Fruit fly (Drosophila melanogaster): ENCODE measurements around the gene Arglu1.

Arglu1 gene

dm6 chr2L:9921401-9921800 lies 16.5 kb downstream of the Arglu1 start, which contains the start of gene CG4592 (continued):
- no peak for TF ChIP-seq Atf3 (GFP tag; optimal IDR thresholded peaks at IDR 0.05)
- TF ChIP-seq vfl (GFP tag; optimal IDR thresholded peaks at IDR 0.05) = peak; percentile 60
- peak; percentile 26 for TF ChIP-seq CG18011 (GFP tag; optimal IDR thresholded peaks at IDR 0.05)
- TF ChIP-seq CG9727 (GFP tag; optimal IDR thresholded peaks at IDR 0.05) = peak; percentile 64
- TF ChIP-seq CG1233 (GFP tag; optimal IDR thresholded peaks at IDR 0.05) = peak; percentile 58
- TF ChIP-seq schlank (tag; optimal IDR thresholded peaks at IDR 0.05) = peak; percentile 39
- TF ChIP-seq gfzf (GFP tag; optimal IDR thresholded peaks at IDR 0.05) = no peak
- peak; percentile 45 for TF ChIP-seq CG2875 (GFP tag; optimal IDR thresholded peaks at IDR 0.05)
- peak; percentile 14 for TF ChIP-seq cwo (GFP tag; optimal IDR thresholded peaks at IDR 0.05)
- TF ChIP-seq CG12744 (GFP tag; optimal IDR thresholded peaks at IDR 0.05) = peak; percentile 22
- TF ChIP-seq Hr39 (optimal IDR thresholded peaks at IDR 0.05) = no peak
- TF ChIP-seq Atf6 (GFP tag; IDR thresholded peaks at IDR 0.05) = peak; percentile 72
- TF ChIP-seq CG6813 (GFP tag; optimal IDR thresholded peaks at IDR 0.05) = peak; percentile 17
- TF ChIP-seq chn (GFP tag; optimal IDR thresholded peaks at IDR 0.05) = peak; percentile 42
- no peak for TF ChIP-seq CG2202 (tag; optimal IDR thresholded peaks at IDR 0.05)
- TF ChIP-seq sr (GFP tag; IDR thresholded peaks at IDR 0.05) = no peak
- peak; percentile 25 for TF ChIP-seq NC2β (GFP tag; optimal IDR thresholded peaks at IDR 0.05)
- TF ChIP-seq Doc2 (GFP tag; IDR thresholded peaks at IDR 0.05) = no peak
- no peak for TF ChIP-seq CG1529 (GFP tag; optimal IDR thresholded peaks at IDR 0.05)
- TF ChIP-seq ara (GFP tag; IDR thresholded peaks at IDR 0.05) = peak; percentile 53; the same call in 1 of the 2 replicates
- TF ChIP-seq mam (GFP tag; optimal IDR thresholded peaks at IDR 0.05) = peak; percentile 33
- TF ChIP-seq sd (tag; optimal IDR thresholded peaks at IDR 0.05) = no peak
- TF ChIP-seq phol (tag; optimal IDR thresholded peaks at IDR 0.05) = peak; percentile 71
- TF ChIP-seq CG16863 (GFP tag; optimal IDR thresholded peaks at IDR 0.05) = peak; percentile 39
- no peak for TF ChIP-seq Mes4 (GFP tag; optimal IDR thresholded peaks at IDR 0.05)
- peak; percentile 52 for TF ChIP-seq CG14710 (tag; optimal IDR thresholded peaks at IDR 0.05)
- TF ChIP-seq Oli (tag; optimal IDR thresholded peaks at IDR 0.05) = peak; percentile 33
- TF ChIP-seq so (GFP tag; IDR thresholded peaks at IDR 0.05) = 0 out of 3 replicates have a peak, but pooled peaks have one; percentile 21
- TF ChIP-seq nmo (GFP tag; optimal IDR thresholded peaks at IDR 0.05) = peak; percentile 56
- TF ChIP-seq CG13424 (tag; optimal IDR thresholded peaks at IDR 0.05) = no peak
- TF ChIP-seq chm (GFP tag; IDR thresholded peaks at IDR 0.05) = peak; percentile 90
- no peak for TF ChIP-seq CG1647 (GFP tag; optimal IDR thresholded peaks at IDR 0.05)
- peak; percentile 78 for TF ChIP-seq CG2712 (tag; optimal IDR thresholded peaks at IDR 0.05)
- TF ChIP-seq gro (GFP tag; optimal IDR thresholded peaks at IDR 0.05) = peak; percentile 67
- TF ChIP-seq Dp (GFP tag; optimal IDR thresholded peaks at IDR 0.05) = peak; percentile 18
- TF ChIP-seq tin (GFP tag; optimal IDR thresholded peaks at IDR 0.05) = peak; percentile 57
- TF ChIP-seq Mrtf (GFP tag; IDR thresholded peaks at IDR 0.05) = peak; percentile 31; the same call in 2 of the 3 replicates
- TF ChIP-seq fu2 (GFP tag; optimal IDR thresholded peaks at IDR 0.05) = no peak
- no peak for TF ChIP-seq wor (GFP tag; IDR thresholded peaks at IDR 0.05)
- TF ChIP-seq CG33557 (GFP tag; optimal IDR thresholded peaks at IDR 0.05) = no peak
- TF ChIP-seq CG7556 (GFP tag; optimal IDR thresholded peaks at IDR 0.05) = no peak
- TF ChIP-seq CG11695 (GFP tag; IDR thresholded peaks at IDR 0.05) = peak; percentile 39; the same call in 1 of the 3 replicates
- TF ChIP-seq CG18619 (GFP tag; optimal IDR thresholded peaks at IDR 0.05) = peak; percentile 10
- TF ChIP-seq Camta (GFP tag; optimal IDR thresholded peaks at IDR 0.05) = peak; percentile 37
- TF ChIP-seq prd (optimal IDR thresholded peaks at IDR 0.05) = no peak
- peak; percentile 53; the same call in 2 of the 3 replicates for TF ChIP-seq prd (GFP tag; IDR thresholded peaks at IDR 0.05)
- TF ChIP-seq bigmax (GFP tag; optimal IDR thresholded peaks at IDR 0.05) = peak; percentile 60
- TF ChIP-seq Asciz (GFP tag; optimal IDR thresholded peaks at IDR 0.05) = peak; percentile 53
- 0 out of 2 replicates have a peak, but pooled peaks have one; percentile 22 for TF ChIP-seq CG32772 (GFP tag; IDR thresholded peaks at IDR 0.05)
- TF ChIP-seq CG9437 (GFP tag; optimal IDR thresholded peaks at IDR 0.05) = peak; percentile 41
- peak; percentile 53 for TF ChIP-seq CG12155 (GFP tag; optimal IDR thresholded peaks at IDR 0.05)
- peak; percentile 47; the same call in 1 of the 2 replicates for TF ChIP-seq CG6689 (GFP tag; IDR thresholded peaks at IDR 0.05)
